Worm (Caenorhabditis elegans): ENCODE data around the gene pde-4.

Gene pde-4

ce11 chrII:7678512-7678911, 27.5 kb upstream of the pde-4 start:
- TF ChIP-seq ref-2 (tag; optimal IDR thresholded peaks at IDR 0.05) (peak; percentile 40), elt-2 (tag; optimal IDR thresholded peaks at IDR 0.05) (no peak), pat-9 (tag; optimal IDR thresholded peaks at IDR 0.05) (no peak), C08G9.2 (tag; optimal IDR thresholded peaks at IDR 0.05) (peak; percentile 34)

ce11 chrII:7676307-7676905, 25.4 kb upstream of the pde-4 start:
- TF ChIP-seq ceh-9 (tag; optimal IDR thresholded peaks at IDR 0.05): no peak
- no peak for TF ChIP-seq tbx-7 (tag; optimal IDR thresholded peaks at IDR 0.05)
- peak; percentile 9 for TF ChIP-seq elt-2 (tag; optimal IDR thresholded peaks at IDR 0.05)
- peak; percentile 47 for TF ChIP-seq tbx-2 (tag; optimal IDR thresholded peaks at IDR 0.05)
- peak; percentile 29 for TF ChIP-seq unc-42 (tag; optimal IDR thresholded peaks at IDR 0.05)
- TF ChIP-seq ceh-24 (tag; optimal IDR thresholded peaks at IDR 0.05): no peak
- peak; percentile 19 for TF ChIP-seq lim-6 (tag; optimal IDR thresholded peaks at IDR 0.05)
- TF ChIP-seq ceh-19 (GFP tag; optimal IDR thresholded peaks at IDR 0.05): peak; percentile 11
- TF ChIP-seq fkh-10 (GFP tag; optimal IDR thresholded peaks at IDR 0.05): peak; percentile 39
- TF ChIP-seq hlh-30 (tag; optimal IDR thresholded peaks at IDR 0.05; ENCODE audit: insufficient read depth): no peak
- TF ChIP-seq madf-2 (tag; optimal IDR thresholded peaks at IDR 0.05): peak; percentile 7
- peak; percentile 2 for TF ChIP-seq ref-2 (tag; optimal IDR thresholded peaks at IDR 0.05)
- TF ChIP-seq T23F11.4 (GFP tag; optimal IDR thresholded peaks at IDR 0.05): peak; percentile 33
- peak; percentile 27 for TF ChIP-seq nfya-1 (tag; optimal IDR thresholded peaks at IDR 0.05)
- peak; percentile 49 for TF ChIP-seq ceh-31 (tag; optimal IDR thresholded peaks at IDR 0.05)
- peak; percentile 4 for TF ChIP-seq unc-55 (GFP tag; optimal IDR thresholded peaks at IDR 0.05)
- no peak for TF ChIP-seq elt-4 (tag; optimal IDR thresholded peaks at IDR 0.05)
- no peak for TF ChIP-seq rnt-1 (tag; optimal IDR thresholded peaks at IDR 0.05)
- peak; percentile 10 for TF ChIP-seq ceh-18 (tag; optimal IDR thresholded peaks at IDR 0.05)
- TF ChIP-seq ttx-3 (tag; optimal IDR thresholded peaks at IDR 0.05): no peak
- TF ChIP-seq ama-1 (optimal IDR thresholded peaks at IDR 0.05): no peak
- TF ChIP-seq ceh-6 (GFP tag; optimal IDR thresholded peaks at IDR 0.05): no peak
- peak; percentile 19 for TF ChIP-seq hlh-6 (tag; optimal IDR thresholded peaks at IDR 0.05)
- TF ChIP-seq lin-11 (tag; optimal IDR thresholded peaks at IDR 0.05): peak; percentile 6
- no peak for TF ChIP-seq pag-3 (tag; optimal IDR thresholded peaks at IDR 0.05; ENCODE audit: borderline replicate concordance)
- peak; percentile 37 for TF ChIP-seq ceh-14 (tag; optimal IDR thresholded peaks at IDR 0.05)
- no peak for TF ChIP-seq fax-1 (tag; optimal IDR thresholded peaks at IDR 0.05)

- TF ChIP-seq dve-1 (tag; optimal IDR thresholded peaks at IDR 0.05) (no peak), unc-42 (tag; optimal IDR thresholded peaks at IDR 0.05) (no peak), ttx-3 (tag; optimal IDR thresholded peaks at IDR 0.05) (no peak), dmd-4 (tag; optimal IDR thresholded peaks at IDR 0.05; ENCODE audit: borderline replicate concordance) (no peak), ceh-9 (tag; optimal IDR thresholded peaks at IDR 0.05) (no peak), sdc-2 (tag; optimal IDR thresholded peaks at IDR 0.05) (no peak), unc-3 (GFP tag; conservative IDR thresholded peaks at IDR 0.05) (no peak), unc-3 (tag; optimal IDR thresholded peaks at IDR 0.05) (no peak), tbx-7 (tag; optimal IDR thresholded peaks at IDR 0.05) (no peak), che-1 (tag; optimal IDR thresholded peaks at IDR 0.05) (no peak), lin-11 (tag; optimal IDR thresholded peaks at IDR 0.05) (no peak), ceh-6 (GFP tag; optimal IDR thresholded peaks at IDR 0.05) (no peak), unc-86 (tag; optimal IDR thresholded peaks at IDR 0.05) (no peak), nfya-1 (tag; optimal IDR thresholded peaks at IDR 0.05) (no peak), T23F11.4 (GFP tag; optimal IDR thresholded peaks at IDR 0.05) (no peak), ahr-1 (tag; optimal IDR thresholded peaks at IDR 0.05) (no peak), syd-9 (tag; optimal IDR thresholded peaks at IDR 0.05) (no peak), odd-2 (tag; optimal IDR thresholded peaks at IDR 0.05) (no peak), pqm-1 (tag; optimal IDR thresholded peaks at IDR 0.05) (no peak), ceh-24 (tag; optimal IDR thresholded peaks at IDR 0.05) (no peak), ceh-14 (tag; optimal IDR thresholded peaks at IDR 0.05) (no peak)
These were observed 24.7 kb upstream of the pde-4 start for ce11 chrII:7675752-7676151.

All from whole organism, late embryonic.